Fruit fly (Drosophila melanogaster) whole organism, embryonic: Measurements from ENCODE around the gene CG32147.

Experiments
- Antp ChIP-seq: fragments of 200-800 bp; sonication (Bioruptor generic); optimal IDR thresholded peaks from 3 replicates; lab custom pipeline; 2016; ENCODE audit warnings: missing biosample characterization, missing genetic modification characterization
- Atf3 ChIP-seq: fragments of 200-800 bp; sonication (Bioruptor generic); optimal IDR thresholded peaks from 3 replicates; lab custom pipeline; 2016; ENCODE audit warnings: missing biosample characterization, missing genetic modification characterization
- Awh ChIP-seq: fragments of 200-800 bp; sonication (Bioruptor generic); IDR thresholded peaks from 2 replicates; pipeline ENCODE4, ENCODE4 v1.3.6; 2022; ENCODE audit warnings: missing biosample characterization, missing genetic modification characterization
- B-H1 ChIP-seq: fragments of 200-800 bp; sonication (Bioruptor generic); IDR thresholded peaks from 3 replicates; pipeline ENCODE4 v1.3.6; 2022; ENCODE audit warnings: missing biosample characterization, missing genetic modification characterization
- CG1024 ChIP-seq: fragments of 200-800 bp; sonication (Bioruptor generic); IDR thresholded peaks from 2 replicates; pipeline ENCODE4 v1.3.6; 2022; ENCODE audit warnings: missing biosample characterization, missing genetic modification characterization
- CG10267 ChIP-seq: fragments of 200-800 bp; sonication (Bioruptor generic); optimal IDR thresholded peaks from 2 replicates; lab custom pipeline; 2018; ENCODE audit warnings: missing biosample characterization, mild to moderate bottlenecking, missing genetic modification characterization, moderate library complexity
- CG10274 ChIP-seq: fragments of 200-800 bp; sonication (Bioruptor generic); optimal IDR thresholded peaks from 3 replicates; lab custom pipeline; 2017; ENCODE audit warnings: missing biosample characterization, mild to moderate bottlenecking, missing genetic modification characterization
- CG11504 ChIP-seq: fragments of 200-800 bp; sonication (Bioruptor generic); optimal IDR thresholded peaks from 3 replicates; lab custom pipeline; 2019; ENCODE audit warnings: missing biosample characterization, mild to moderate bottlenecking, missing genetic modification characterization, moderate library complexity
- CG11695 ChIP-seq: fragments of 200-800 bp; sonication (Bioruptor generic); IDR thresholded peaks from 3 replicates; pipeline ENCODE4 v1.3.6; 2022; ENCODE audit warnings: missing biosample characterization, missing genetic modification characterization
- CG12391 ChIP-seq: fragments of 200-800 bp; sonication (Bioruptor generic); optimal IDR thresholded peaks from 3 replicates; lab custom pipeline; 2018; ENCODE audit warnings: missing biosample characterization, mild to moderate bottlenecking, missing genetic modification characterization, moderate library complexity
- CG13296 ChIP-seq: fragments of 200-800 bp; sonication (Bioruptor generic); optimal IDR thresholded peaks from 3 replicates; lab custom pipeline; 2018; ENCODE audit warnings: missing biosample characterization, mild to moderate bottlenecking, missing genetic modification characterization
- CG14441 ChIP-seq: fragments of 200-800 bp; sonication (Bioruptor generic); IDR thresholded peaks from 2 replicates; pipeline ENCODE4 v1.3.6; 2022; ENCODE audit warnings: missing biosample characterization, missing genetic modification characterization
- CG16815 ChIP-seq: fragments of 200-800 bp; sonication (Bioruptor generic); optimal IDR thresholded peaks from 3 replicates; lab custom pipeline; 2017; ENCODE audit warnings: missing biosample characterization, mild to moderate bottlenecking, missing genetic modification characterization
- CG16863 ChIP-seq: fragments of 200-800 bp; sonication (Bioruptor generic); optimal IDR thresholded peaks from 3 replicates; lab custom pipeline; 2016; ENCODE audit warnings: missing biosample characterization, missing genetic modification characterization
- CG17186 ChIP-seq: fragments of 200-800 bp; sonication (Bioruptor generic); optimal IDR thresholded peaks from 3 replicates; lab custom pipeline; 2017; ENCODE audit warnings: missing biosample characterization, missing genetic modification reagents, missing genetic modification characterization
- CG17361 ChIP-seq: fragments of 200-800 bp; sonication (Bioruptor generic); IDR thresholded peaks from 3 replicates; pipeline ENCODE4 v1.3.6; 2022; ENCODE audit warnings: missing biosample characterization, missing genetic modification characterization
- CG2129 ChIP-seq: fragments of 200-800 bp; sonication (Bioruptor generic); IDR thresholded peaks from 2 replicates; pipeline ENCODE4 v1.3.6; 2022; ENCODE audit warnings: missing biosample characterization, missing genetic modification characterization; ENCODE audit not compliant: partially characterized antibody
- CG31224 ChIP-seq: fragments of 200-800 bp; sonication (Bioruptor generic); IDR thresholded peaks from 2 replicates; pipeline ENCODE4 v1.3.6; 2022; ENCODE audit warnings: missing biosample characterization, missing genetic modification characterization
- CG3281 ChIP-seq: fragments of 200-800 bp; sonication (Bioruptor generic); optimal IDR thresholded peaks from 3 replicates; lab custom pipeline; 2017; ENCODE audit warnings: missing biosample characterization, mild to moderate bottlenecking, missing genetic modification characterization
- CG6765 ChIP-seq: fragments of 200-800 bp; sonication (Bioruptor generic); optimal IDR thresholded peaks from 3 replicates; lab custom pipeline; 2017; ENCODE audit warnings: missing biosample characterization, mild to moderate bottlenecking, missing genetic modification characterization
- CG8089 ChIP-seq: fragments of 200-800 bp; sonication (Bioruptor generic); optimal IDR thresholded peaks from 3 replicates; lab custom pipeline; 2016; ENCODE audit warnings: missing biosample characterization, missing genetic modification characterization
- CG8359 ChIP-seq: fragments of 200-800 bp; sonication (Bioruptor generic); optimal IDR thresholded peaks from 2 replicates; lab custom pipeline; 2017; ENCODE audit warnings: missing biosample characterization, mild to moderate bottlenecking, missing genetic modification characterization, borderline replicate concordance
- CG9727 ChIP-seq: fragments of 200-800 bp; sonication (Bioruptor generic); optimal IDR thresholded peaks from 3 replicates; lab custom pipeline; 2017; ENCODE audit warnings: missing biosample characterization, mild to moderate bottlenecking, missing genetic modification characterization
- Chrac-16 ChIP-seq: fragments of 200-800 bp; sonication (Bioruptor generic); optimal IDR thresholded peaks from 3 replicates; lab custom pipeline; 2016; ENCODE audit warnings: missing biosample characterization, missing genetic modification characterization
- Dad ChIP-seq: fragments of 200-800 bp; sonication (Bioruptor generic); optimal IDR thresholded peaks from 3 replicates; lab custom pipeline; 2016; ENCODE audit warnings: missing biosample characterization, missing genetic modification characterization
- Dref ChIP-seq: fragments of 200-800 bp; sonication (Bioruptor generic); IDR thresholded peaks from 2 replicates; pipeline ENCODE4 v1.3.6; 2022; ENCODE audit warnings: missing biosample characterization, missing genetic modification characterization
- Ets97D ChIP-seq: fragments of 200-800 bp; sonication (Bioruptor generic); optimal IDR thresholded peaks from 3 replicates; lab custom pipeline; 2016; ENCODE audit warnings: missing biosample characterization, missing genetic modification characterization
- GATAe ChIP-seq: fragments of 200-800 bp; sonication (Bioruptor generic); conservative IDR thresholded peaks from 2 replicates; pipeline ENCODE4 v1.3.6; 2022; ENCODE audit warnings: missing biosample characterization, missing genetic modification characterization
- H2.0 ChIP-seq: fragments of 200-800 bp; sonication (Bioruptor generic); IDR thresholded peaks from 2 replicates; pipeline ENCODE4 v1.3.6; 2022; ENCODE audit warnings: missing biosample characterization, missing genetic modification characterization
- Hand ChIP-seq: fragments of 200-800 bp; sonication (Bioruptor generic); optimal IDR thresholded peaks from 2 replicates; lab custom pipeline; 2017; ENCODE audit warnings: mild to moderate bottlenecking, missing biosample characterization, missing genetic modification reagents, missing genetic modification characterization
- Kr ChIP-seq: fragments of 200-800 bp; sonication (Bioruptor generic); optimal IDR thresholded peaks from 2 replicates; lab custom pipeline; 2017; ENCODE audit warnings: missing biosample characterization, mild to moderate bottlenecking, missing genetic modification characterization
- NC2β ChIP-seq: fragments of 200-800 bp; sonication (Bioruptor generic); optimal IDR thresholded peaks from 2 replicates; lab custom pipeline; 2016; ENCODE audit warnings: missing biosample characterization, missing genetic modification characterization
- Rfx ChIP-seq: fragments of 200-800 bp; sonication (Bioruptor generic); IDR thresholded peaks from 2 replicates; pipeline ENCODE4 v1.3.6; 2022; ENCODE audit warnings: missing biosample characterization, missing genetic modification characterization
- Sox102F ChIP-seq: fragments of 200-800 bp; sonication (Bioruptor generic); optimal IDR thresholded peaks from 2 replicates; lab custom pipeline; 2018; ENCODE audit warnings: missing biosample characterization, mild to moderate bottlenecking, missing genetic modification characterization, moderate library complexity
- ab ChIP-seq: fragments of 200-800 bp; sonication (Bioruptor generic); optimal IDR thresholded peaks from 2 replicates; lab custom pipeline; 2016; ENCODE audit warnings: missing biosample characterization, missing genetic modification characterization
- ac ChIP-seq: fragments of 200-800 bp; sonication (Bioruptor generic); optimal IDR thresholded peaks from 3 replicates; lab custom pipeline; 2017; ENCODE audit warnings: missing biosample characterization, mild to moderate bottlenecking, missing genetic modification characterization
- bowl ChIP-seq: fragments of 200-800 bp; sonication (Bioruptor generic); IDR thresholded peaks from 2 replicates; pipeline ENCODE4 v1.3.6; 2022; ENCODE audit warnings: missing biosample characterization, missing genetic modification characterization
- cas ChIP-seq: fragments of 200-800 bp; sonication (Bioruptor generic); IDR thresholded peaks from 2 replicates; pipeline ENCODE4 v1.3.6; 2022; ENCODE audit warnings: missing biosample characterization, missing genetic modification characterization
- chif ChIP-seq, 2 experiments: fragments of 200-800 bp; sonication (Bioruptor generic); optimal IDR thresholded peaks; 3 replicates each; lab custom pipeline; 2016; ENCODE audit warnings: missing biosample characterization in 2 of 2, missing genetic modification characterization in 2 of 2
- chinmo ChIP-seq: fragments of 200-800 bp; sonication (Bioruptor generic); IDR thresholded peaks from 4 replicates; pipeline ENCODE4 v1.3.6; 2022; ENCODE audit warnings: missing biosample characterization, missing genetic modification characterization; ENCODE audit not compliant: partially characterized antibody
- chn ChIP-seq: fragments of 200-800 bp; sonication (Bioruptor generic); optimal IDR thresholded peaks from 2 replicates; lab custom pipeline; 2016; ENCODE audit warnings: missing biosample characterization, missing genetic modification characterization
- crc ChIP-seq: fragments of 200-800 bp; sonication (Bioruptor generic); optimal IDR thresholded peaks from 2 replicates; lab custom pipeline; 2016; ENCODE audit warnings: missing biosample characterization, missing genetic modification characterization
- danr ChIP-seq: fragments of 200-800 bp; sonication (Bioruptor generic); IDR thresholded peaks from 2 replicates; pipeline ENCODE4 v1.3.6; 2022; ENCODE audit warnings: missing biosample characterization, missing genetic modification characterization
- h ChIP-seq: fragments of >200 bp; optimal IDR thresholded peaks from 2 replicates; lab custom pipeline; 2017
- hkb ChIP-seq, 2 experiments: fragments of 200-800 bp in 1 of 2; fragments of >200 bp in 1 of 2; sonication (Bioruptor generic) in 1 of 2; IDR thresholded peaks in 1 of 2; optimal IDR thresholded peaks in 1 of 2; 2 replicates each; pipeline versions ENCODE4 v1.3.6 to Lab custom; 2017 to 2022; ENCODE audit warnings: missing biosample characterization in 1 of 2, missing genetic modification characterization in 1 of 2
- lmd ChIP-seq: fragments of 200-800 bp; sonication (Bioruptor generic); IDR thresholded peaks from 2 replicates; pipeline ENCODE4 v1.3.6; 2022; ENCODE audit warnings: missing biosample characterization, missing genetic modification characterization
- luna ChIP-seq: fragments of 200-800 bp; sonication (Bioruptor generic); optimal IDR thresholded peaks from 2 replicates; lab custom pipeline; 2016; ENCODE audit warnings: missing biosample characterization, missing genetic modification characterization
- oc ChIP-seq: fragments of 200-800 bp; sonication (Bioruptor generic); optimal IDR thresholded peaks from 2 replicates; lab custom pipeline; 2018; ENCODE audit warnings: missing biosample characterization, mild to moderate bottlenecking, missing genetic modification characterization, moderate library complexity
- scrt ChIP-seq: fragments of 200-800 bp; sonication (Bioruptor generic); optimal IDR thresholded peaks from 2 replicates; lab custom pipeline; 2018; ENCODE audit warnings: missing biosample characterization, mild to moderate bottlenecking, missing genetic modification characterization, moderate library complexity
- tup ChIP-seq: fragments of 200-800 bp; sonication (Bioruptor generic); optimal IDR thresholded peaks from 2 replicates; lab custom pipeline; 2016; ENCODE audit warnings: missing biosample characterization, mild to moderate bottlenecking, missing genetic modification characterization, moderate library complexity
- unc-4 ChIP-seq: fragments of 200-800 bp; sonication (Bioruptor generic); IDR thresholded peaks from 2 replicates; pipeline ENCODE4 v1.3.6; 2022; ENCODE audit warnings: missing biosample characterization, missing genetic modification characterization; ENCODE audit not compliant: partially characterized antibody

The CG32147 gene

dm6 chr3L:15107776-15108379, 36.0 kb downstream of the CG32147 start (continued):
- TF ChIP-seq GATAe (GFP tag; lab: Robert Waterston, UW) (no peak), chinmo (no peak), NC2β (GFP tag; lab: Kevin White, UChicago) (no peak), Kr (GFP tag; lab: Kevin White, UChicago) (no peak), CG14441 (GFP tag; lab: Robert Waterston, UW) (no peak), CG8359 (GFP tag; lab: Kevin White, UChicago) (peak; percentile 3), CG17186 (no peak), CG16815 (GFP tag; lab: Kevin White, UChicago) (peak; percentile 59), tup (GFP tag; lab: Kevin White, UChicago) (no peak), CG6765 (no peak), Antp (GFP tag; lab: Kevin White, UChicago) (no peak), h (no peak), CG12391 (tag; lab: Kevin White, UChicago) (peak; percentile 65), CG3281 (peak; percentile 44), Dref (GFP tag; lab: Robert Waterston, UW) (no peak), CG31224 (no peak), Ets97D (GFP tag; lab: Kevin White, UChicago) (no peak), crc (no peak), CG13296 (GFP tag; lab: Kevin White, UChicago) (no peak), CG8089 (no peak), Awh (no peak), CG16863 (no peak), chif (GFP tag; optimal IDR thresholded peaks at IDR 0.05; lab: Kevin White, UChicago) (peak in 1 of 2 experiments; percentile 1), Chrac-16 (GFP tag; lab: Kevin White, UChicago) (peak; percentile 43), unc-4 (GFP tag; lab: Robert Waterston, UW) (no peak), CG11504 (tag; lab: Kevin White, UChicago) (peak; percentile 70), CG10267 (tag; lab: Kevin White, UChicago) (peak; percentile 58), ab (GFP tag; lab: Kevin White, UChicago) (no peak), Hand (GFP tag; lab: Kevin White, UChicago) (peak; percentile 26), oc (tag; lab: Kevin White, UChicago) (no peak), CG17361 (GFP tag; lab: Robert Waterston, UW) (peak; percentile 89), Rfx (no peak), hkb (optimal IDR thresholded peaks at IDR 0.05; lab: Kevin White, UChicago) (no peak), hkb (GFP tag; IDR thresholded peaks at IDR 0.05; lab: Robert Waterston, UW) (peak; percentile 14; the same call in 1 of the 2 replicates), CG9727 (GFP tag; lab: Kevin White, UChicago) (peak; percentile 82), Dad (GFP tag; lab: Kevin White, UChicago) (no peak), CG11695 (GFP tag; lab: Robert Waterston, UW) (no peak), CG2129 (GFP tag; lab: Robert Waterston, UW) (no peak), luna (no peak), bowl (GFP tag; lab: Robert Waterston, UW) (no peak), danr (GFP tag; lab: Robert Waterston, UW) (no peak), H2.0 (GFP tag; lab: Robert Waterston, UW) (no peak), lmd (peak; percentile 36), Atf3 (GFP tag; lab: Kevin White, UChicago) (no peak), cas (GFP tag; lab: Robert Waterston, UW) (no peak), B-H1 (GFP tag; lab: Robert Waterston, UW) (no peak), scrt (no peak), CG10274 (no peak), chn (no peak), ac (GFP tag; lab: Kevin White, UChicago) (no peak), CG1024 (GFP tag; lab: Robert Waterston, UW) (no peak), Sox102F (GFP tag; lab: Kevin White, UChicago) (peak; percentile 63)
